Worm (Caenorhabditis elegans): ENCODE data around the gene pcp-3.

- TF ChIP-seq R02D3.7 (tag; optimal IDR thresholded peaks at IDR 0.05) (no peak), nhr-77 (tag; optimal IDR thresholded peaks at IDR 0.05) (no peak), ama-1 (optimal IDR thresholded peaks at IDR 0.05) (no peak), unc-62 (GFP tag; optimal IDR thresholded peaks at IDR 0.05 in 1 of 2) (no peak), unc-62 (tag; optimal IDR thresholded peaks at IDR 0.05) (no peak), nhr-6 (tag; optimal IDR thresholded peaks at IDR 0.05) (no peak), snpc-4 (tag; optimal IDR thresholded peaks at IDR 0.05) (no peak), ceh-82 (tag; optimal IDR thresholded peaks at IDR 0.05) (no peak), mdl-1 (tag; optimal IDR thresholded peaks at IDR 0.05) (no peak)
Measured at ce11 chrIV:9165681-9166080, 6.9 kb upstream of the pcp-3 start, which contains the start of gene C07C7.3.

All from whole organism, L4 larva.